Worm (Caenorhabditis elegans) whole organism, midembryonic: ENCODE data around the gene stc-1.

Experiments used
- cog-1 ChIP-seq: sonication (generic microtip); optimal IDR thresholded peaks from 2 replicates; lab custom pipeline; 2016; ENCODE audit warnings: missing genetic modification characterization, missing compliant biosample characterization
- flt-1 ChIP-seq: fragments of 200-800 bp; sonication (Bioruptor generic); IDR thresholded peaks from 2 replicates; pipeline ENCODE4 v1.3.6; 2022; ENCODE audit warnings: missing genetic modification characterization, missing compliant biosample characterization
- ref-1 ChIP-seq: fragments of 200-800 bp; sonication (Bioruptor generic); conservative IDR thresholded peaks from 2 replicates; pipeline ENCODE4 v1.3.6; 2022; ENCODE audit warnings: missing genetic modification reagents, missing genetic modification characterization, missing compliant biosample characterization
- tab-1 ChIP-seq: fragments of 200-800 bp; sonication (Bioruptor generic); IDR thresholded peaks from 2 replicates; pipeline ENCODE4 v1.3.6; 2022; ENCODE audit warnings: missing genetic modification characterization, missing compliant biosample characterization

DNA sequence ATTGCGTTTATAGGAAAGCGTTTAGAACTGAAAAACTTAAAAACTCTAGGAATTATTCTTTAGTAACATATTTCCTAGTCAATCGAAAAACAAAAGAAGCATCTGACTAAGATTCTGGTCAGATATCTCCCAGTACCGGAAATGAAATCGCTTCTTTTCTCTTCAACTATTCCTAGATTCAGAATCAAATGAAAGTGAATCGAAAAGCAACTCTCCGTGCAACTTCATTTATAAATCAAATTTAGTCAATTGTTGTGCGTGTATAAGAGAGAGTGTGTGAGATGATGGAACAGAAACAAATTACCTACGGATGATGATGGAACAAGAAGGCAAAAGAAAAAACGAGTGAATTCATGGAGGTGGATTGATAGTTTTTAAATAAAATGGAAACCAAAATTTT lies 6.8 kb downstream of the stc-1 start:
- TF ChIP-seq flt-1 (GFP tag; lab: Robert Waterston, UW) = no peak
- no peak for TF ChIP-seq tab-1 (GFP tag; lab: Robert Waterston, UW)
- no peak for TF ChIP-seq cog-1 (tag; lab: Kevin White, UChicago)
- TF ChIP-seq ref-1 (GFP tag; lab: Robert Waterston, UW) = no peak
